Worm (Caenorhabditis elegans) whole organism, L1 larva: ENCODE measurements around the gene K03B4.6.

ENCODE experiments used
- C04F5.9 ChIP-seq: sonication (generic microtip); optimal IDR thresholded peaks from 2 replicates; lab custom pipeline; 2016; ENCODE audit warnings: missing genetic modification characterization, missing compliant biosample characterization
- F16B12.6 ChIP-seq: fragments of 150-350 bp; optimal IDR thresholded peaks from 2 replicates; lab custom pipeline; 2014; ENCODE audit warnings: missing biosample characterization, missing genetic modification characterization
- Y116A8C.19 ChIP-seq: sonication (generic microtip); optimal IDR thresholded peaks from 2 replicates; lab custom pipeline; 2016; ENCODE audit warnings: missing compliant biosample characterization, missing genetic modification characterization, borderline replicate concordance
- aha-1 ChIP-seq: fragments of 150-350 bp; optimal IDR thresholded peaks from 2 replicates; lab custom pipeline; 2014; ENCODE audit warnings: missing biosample characterization, missing genetic modification characterization
- blmp-1 ChIP-seq: fragments of 150-350 bp; optimal IDR thresholded peaks from 2 replicates; lab custom pipeline; 2014; ENCODE audit warnings: missing biosample characterization, missing genetic modification characterization
- ceh-8 ChIP-seq: fragments of 200-800 bp; sonication (Bioruptor generic); optimal IDR thresholded peaks from 2 replicates; lab custom pipeline; 2018; ENCODE audit warnings: mild to moderate bottlenecking, missing genetic modification characterization, moderate library complexity, missing compliant biosample characterization
- ceh-82 ChIP-seq, 3 experiments: fragments of 150-350 bp in 1 of 3; sonication (generic microtip) in 2 of 3; optimal IDR thresholded peaks; 2 replicates each; lab custom pipeline; 2014 to 2017; ENCODE audit warnings: missing biosample characterization in 3 of 3, missing genetic modification characterization in 3 of 3
- ceh-88 ChIP-seq: fragments of 200-800 bp; sonication (Bioruptor generic); IDR thresholded peaks from 2 replicates; pipeline ENCODE4 v1.3.6; 2022; ENCODE audit warnings: missing genetic modification characterization, missing compliant biosample characterization
- ceh-90 ChIP-seq: sonication (generic microtip); optimal IDR thresholded peaks from 2 replicates; lab custom pipeline; 2016; ENCODE audit warnings: missing genetic modification characterization, missing compliant biosample characterization
- dsc-1 ChIP-seq: sonication (generic microtip); optimal IDR thresholded peaks from 2 replicates; lab custom pipeline; 2016; ENCODE audit warnings: mild to moderate bottlenecking, missing genetic modification characterization, missing compliant biosample characterization
- efl-3 ChIP-seq: fragments of 200-800 bp; sonication (Bioruptor generic); optimal IDR thresholded peaks from 2 replicates; lab custom pipeline; 2018; ENCODE audit warnings: mild to moderate bottlenecking, missing genetic modification characterization, missing compliant biosample characterization
- ets-5 ChIP-seq: fragments of 200-800 bp; sonication (Bioruptor generic); IDR thresholded peaks from 2 replicates; pipeline ENCODE4 v1.3.6; 2022; ENCODE audit warnings: missing genetic modification characterization, missing compliant biosample characterization
- fkh-10 ChIP-seq: sonication (generic microtip); optimal IDR thresholded peaks from 2 replicates; lab custom pipeline; 2017; ENCODE audit warnings: missing biosample characterization, missing genetic modification reagents, missing genetic modification characterization
- fkh-8 ChIP-seq: sonication (generic microtip); optimal IDR thresholded peaks from 2 replicates; lab custom pipeline; 2016; ENCODE audit warnings: mild to moderate bottlenecking, missing genetic modification characterization, missing compliant biosample characterization
- fos-1 ChIP-seq: fragments of 150-350 bp; optimal IDR thresholded peaks from 2 replicates; lab custom pipeline; 2014; ENCODE audit warnings: missing biosample characterization, missing genetic modification characterization
- grh-1 ChIP-seq: fragments of 200-800 bp; sonication (Bioruptor generic); IDR thresholded peaks from 2 replicates; pipeline ENCODE4 v1.3.6; 2022; ENCODE audit warnings: missing genetic modification reagents, missing genetic modification characterization, missing compliant biosample characterization
- hlh-17 ChIP-seq: fragments of 200-800 bp; sonication (Bioruptor generic); optimal IDR thresholded peaks from 2 replicates; lab custom pipeline; 2018; ENCODE audit warnings: missing genetic modification characterization, mild to moderate bottlenecking, missing compliant biosample characterization, moderate library complexity, borderline replicate concordance
- hlh-4 ChIP-seq: sonication (generic microtip); optimal IDR thresholded peaks from 2 replicates; lab custom pipeline; 2016; ENCODE audit warnings: mild to moderate bottlenecking, missing genetic modification characterization, missing compliant biosample characterization
- hpl-2 ChIP-seq: fragments of 150-350 bp; optimal IDR thresholded peaks from 2 replicates; lab custom pipeline; 2014; ENCODE audit warnings: missing biosample characterization, missing genetic modification reagents, missing genetic modification characterization
- isw-1 ChIP-seq: fragments of 200-800 bp; sonication (Bioruptor generic); IDR thresholded peaks from 2 replicates; pipeline ENCODE4 v1.3.6; 2022; ENCODE audit warnings: missing genetic modification characterization, missing compliant biosample characterization
- lin-15B ChIP-seq: fragments of 150-350 bp; sonication (generic microtip); optimal IDR thresholded peaks from 3 replicates; lab custom pipeline; 2014; ENCODE audit warnings: missing biosample characterization, missing genetic modification characterization
- lir-3 ChIP-seq: sonication (generic microtip); optimal IDR thresholded peaks from 2 replicates; lab custom pipeline; 2016; ENCODE audit warnings: mild to moderate bottlenecking, missing genetic modification characterization, moderate library complexity, missing compliant biosample characterization; ENCODE audit not compliant: poor library complexity
- lsy-2 ChIP-seq, 2 experiments: fragments of 150-350 bp; optimal IDR thresholded peaks; 2 replicates each; lab custom pipeline; 2014; ENCODE audit warnings: missing biosample characterization in 2 of 2, missing genetic modification characterization in 2 of 2
- mab-9 ChIP-seq: fragments of 200-800 bp; sonication (Bioruptor generic); IDR thresholded peaks from 2 replicates; pipeline ENCODE4 v1.3.6; 2022; ENCODE audit warnings: missing genetic modification reagents, missing genetic modification characterization, missing compliant biosample characterization
- mep-1 ChIP-seq: fragments of 150-350 bp; optimal IDR thresholded peaks from 2 replicates; lab custom pipeline; 2014; ENCODE audit warnings: missing biosample characterization, missing genetic modification characterization
- nhr-11 ChIP-seq: fragments of 150-350 bp; optimal IDR thresholded peaks from 2 replicates; lab custom pipeline; 2014; ENCODE audit warnings: missing biosample characterization, missing genetic modification characterization
- nhr-12 ChIP-seq: sonication (generic microtip); optimal IDR thresholded peaks from 2 replicates; lab custom pipeline; 2017; ENCODE audit warnings: missing biosample characterization, missing genetic modification characterization
- nhr-237 ChIP-seq: fragments of 150-350 bp; optimal IDR thresholded peaks from 2 replicates; lab custom pipeline; 2014; ENCODE audit warnings: missing biosample characterization, missing genetic modification characterization
- nhr-47 ChIP-seq: sonication (generic microtip); optimal IDR thresholded peaks from 2 replicates; lab custom pipeline; 2016; ENCODE audit warnings: mild to moderate bottlenecking, missing genetic modification characterization, moderate library complexity, missing compliant biosample characterization
- nhr-71 ChIP-seq: sonication (generic microtip); optimal IDR thresholded peaks from 2 replicates; lab custom pipeline; 2016; ENCODE audit warnings: mild to moderate bottlenecking, missing genetic modification characterization, moderate library complexity, missing compliant biosample characterization
- nhr-76 ChIP-seq: sonication (generic microtip); optimal IDR thresholded peaks from 2 replicates; lab custom pipeline; 2017; ENCODE audit warnings: missing biosample characterization, missing genetic modification characterization
- nhr-84 ChIP-seq: sonication (generic microtip); optimal IDR thresholded peaks from 2 replicates; lab custom pipeline; 2017; ENCODE audit warnings: missing biosample characterization, missing genetic modification characterization
- nhr-85 ChIP-seq: sonication (generic microtip); peaks from one replicate; lab custom pipeline; 2016; ENCODE audit warnings: missing genetic modification characterization, inconsistent platforms, missing compliant biosample characterization
- pag-3 ChIP-seq: sonication (generic microtip); optimal IDR thresholded peaks from 2 replicates; lab custom pipeline; 2017; ENCODE audit warnings: missing genetic modification characterization, mild to moderate bottlenecking, missing compliant biosample characterization, antibody characterized with exemption, borderline replicate concordance; ENCODE audit not compliant: insufficient read depth
- snpc-4 ChIP-seq: fragments of 150-350 bp; optimal IDR thresholded peaks from 2 replicates; lab custom pipeline; 2014; ENCODE audit warnings: missing biosample characterization, missing genetic modification characterization
- sptf-1 ChIP-seq: fragments of 150-350 bp; optimal IDR thresholded peaks from 2 replicates; lab custom pipeline; 2014; ENCODE audit warnings: missing biosample characterization, missing genetic modification characterization
- sup-37 ChIP-seq: fragments of 200-800 bp; sonication (Bioruptor generic); optimal IDR thresholded peaks from 2 replicates; lab custom pipeline; 2018; ENCODE audit warnings: mild to moderate bottlenecking, missing genetic modification characterization, missing compliant biosample characterization
- swsn-7 ChIP-seq: sonication (generic microtip); optimal IDR thresholded peaks from 2 replicates; lab custom pipeline; 2016; ENCODE audit warnings: missing genetic modification characterization, missing compliant biosample characterization
- tbx-2 ChIP-seq: sonication (generic microtip); optimal IDR thresholded peaks from 2 replicates; lab custom pipeline; 2016; ENCODE audit warnings: missing genetic modification characterization, missing compliant biosample characterization
- unc-62 ChIP-seq: fragments of 150-350 bp; optimal IDR thresholded peaks from 2 replicates; lab custom pipeline; 2014; ENCODE audit warnings: missing biosample characterization, missing genetic modification reagents, missing genetic modification characterization
- unc-98 ChIP-seq: fragments of 200-800 bp; sonication (Bioruptor generic); IDR thresholded peaks from 2 replicates; pipeline ENCODE4 v1.3.6; 2022; ENCODE audit warnings: missing genetic modification characterization, missing compliant biosample characterization
- vab-15 ChIP-seq: sonication (generic microtip); optimal IDR thresholded peaks from 2 replicates; lab custom pipeline; 2017; ENCODE audit warnings: missing genotype, mild to moderate bottlenecking, missing genetic modification characterization, missing compliant biosample characterization
- xbp-1 ChIP-seq: sonication (generic microtip); optimal IDR thresholded peaks from 2 replicates; lab custom pipeline; 2016; ENCODE audit warnings: missing genetic modification characterization, missing compliant biosample characterization
- zag-1 ChIP-seq: fragments of 150-350 bp; optimal IDR thresholded peaks from 2 replicates; lab custom pipeline; 2014; ENCODE audit warnings: missing biosample characterization, missing genetic modification characterization
- ztf-4 ChIP-seq: fragments of 150-350 bp; optimal IDR thresholded peaks from 2 replicates; lab custom pipeline; 2014; ENCODE audit warnings: missing biosample characterization, missing genetic modification characterization

K03B4.6 gene

ce11 chrV:4665651-4666050 lies 10.3 kb downstream of the K03B4.6 start, which contains the start of gene srx-73:
Gene srx-73, minus strand, starts transcription at chrV:4665751.
- TF ChIP-seq nhr-71 (tag; lab: Kevin White, UChicago) (no peak), mab-9 (no peak), tbx-2 (tag; lab: Kevin White, UChicago) (no peak), snpc-4 (no peak), ets-5 (GFP tag; lab: Robert Waterston, UW) (no peak), hlh-17 (GFP tag; lab: Kevin White, UChicago) (no peak), grh-1 (GFP tag; lab: Robert Waterston, UW) (no peak), lir-3 (tag; lab: Kevin White, UChicago) (no peak), mep-1 (no peak), nhr-84 (tag; lab: Kevin White, UChicago) (no peak), nhr-76 (no peak), dsc-1 (no peak), nhr-237 (tag; lab: Kevin White, UChicago) (no peak), C04F5.9 (tag; lab: Kevin White, UChicago) (no peak), xbp-1 (tag; lab: Kevin White, UChicago) (no peak), zag-1 (no peak), blmp-1 (tag; lab: Kevin White, UChicago) (no peak), fkh-10 (GFP tag; lab: Kevin White, UChicago) (no peak), isw-1 (GFP tag; lab: Robert Waterston, UW) (no peak), unc-98 (GFP tag; lab: Robert Waterston, UW) (no peak)

ce11 chrV:4662400-4662799 lies 13.6 kb downstream of the K03B4.6 start, which contains the start of gene srx-74:
Gene srx-74, minus strand, starts transcription at chrV:4662500.
- TF ChIP-seq blmp-1 (tag; lab: Kevin White, UChicago) (no peak), ets-5 (GFP tag; lab: Robert Waterston, UW) (no peak), unc-62 (no peak), sptf-1 (tag; lab: Kevin White, UChicago) (no peak), ceh-8 (GFP tag; lab: Kevin White, UChicago) (no peak), pag-3 (tag; lab: Kevin White, UChicago) (no peak), hlh-17 (GFP tag; lab: Kevin White, UChicago) (no peak), hpl-2 (no peak), hlh-4 (tag; lab: Kevin White, UChicago) (no peak), ztf-4 (tag; lab: Kevin White, UChicago) (no peak), nhr-12 (tag; lab: Kevin White, UChicago) (no peak), ceh-88 (GFP tag; lab: Robert Waterston, UW) (no peak), fkh-10 (GFP tag; lab: Kevin White, UChicago) (no peak), lsy-2 (tag; optimal IDR thresholded peaks at IDR 0.05; lab: Kevin White, UChicago) (no peak), aha-1 (tag; lab: Kevin White, UChicago) (no peak), unc-98 (GFP tag; lab: Robert Waterston, UW) (no peak), nhr-47 (tag; lab: Kevin White, UChicago) (no peak), ceh-90 (tag; lab: Kevin White, UChicago) (no peak), Y116A8C.19 (no peak)

- TF ChIP-seq nhr-12 (tag; lab: Kevin White, UChicago) (no peak), sptf-1 (tag; lab: Kevin White, UChicago) (no peak), sup-37 (GFP tag; lab: Kevin White, UChicago) (no peak), fos-1 (tag; lab: Kevin White, UChicago) (no peak), hlh-4 (tag; lab: Kevin White, UChicago) (no peak), nhr-85 (tag; lab: Kevin White, UChicago) (no peak), swsn-7 (no peak), nhr-237 (tag; lab: Kevin White, UChicago) (no peak), unc-98 (GFP tag; lab: Robert Waterston, UW) (no peak), lin-15B (tag; lab: Kevin White, UChicago) (no peak), F16B12.6 (tag; lab: Kevin White, UChicago) (no peak), fkh-8 (tag; lab: Kevin White, UChicago) (no peak), efl-3 (GFP tag; lab: Kevin White, UChicago) (no peak), nhr-11 (tag; lab: Kevin White, UChicago) (no peak), ceh-82 (tag; optimal IDR thresholded peaks at IDR 0.05; lab: Kevin White, UChicago) (no peak), lsy-2 (tag; optimal IDR thresholded peaks at IDR 0.05; lab: Kevin White, UChicago) (no peak), nhr-84 (tag; lab: Kevin White, UChicago) (no peak), vab-15 (tag; lab: Kevin White, UChicago) (no peak)
These were observed 20.8 kb downstream of the K03B4.6 start, which contains the start of gene F41F3.9 for ce11 chrV:4655175-4655574. Gene F41F3.9, plus strand, starts transcription at chrV:4655475.
